Worm (Caenorhabditis elegans) whole organism, young adult: Measurements from ENCODE around the gene F40F12.9.

Source experiments
- ama-1 ChIP-seq, 3 experiments: fragments of 150-350 bp in 1 of 3; sonication (generic microtip) in 2 of 3; optimal IDR thresholded peaks; 2 replicates each; lab custom pipeline; 2014 to 2018; ENCODE audit warnings: missing biosample characterization in 2 of 3, missing genetic modification characterization in 2 of 3, missing genetic modification reagents in 2 of 3
- athp-1 ChIP-seq: sonication (generic microtip); optimal IDR thresholded peaks from 2 replicates; lab custom pipeline; 2017; ENCODE audit warnings: mild to moderate bottlenecking, missing genetic modification characterization, missing compliant biosample characterization
- dpl-1 ChIP-seq: fragments of 150-350 bp; optimal IDR thresholded peaks from 2 replicates; lab custom pipeline; 2014; ENCODE audit warnings: missing biosample characterization, missing genetic modification reagents, missing genetic modification characterization
- egl-18 ChIP-seq: fragments of 200-800 bp; sonication (Bioruptor generic); IDR thresholded peaks from 2 replicates; pipeline ENCODE4 v1.3.6; 2022; ENCODE audit warnings: missing genetic modification reagents, missing genetic modification characterization, missing compliant biosample characterization
- egl-44 ChIP-seq: fragments of 200-800 bp; sonication (Bioruptor generic); IDR thresholded peaks from 2 replicates; pipeline ENCODE4 v1.3.6; 2022; ENCODE audit warnings: missing genetic modification reagents, missing genetic modification characterization, missing compliant biosample characterization
- lin-35 ChIP-seq, 3 experiments: fragments of 150-350 bp in 2 of 3; sonication (generic microtip) in 1 of 3; optimal IDR thresholded peaks; 2 replicates each; lab custom pipeline; 2014 to 2018; ENCODE audit warnings: missing biosample characterization in 3 of 3, missing genetic modification characterization in 3 of 3, missing genetic modification reagents in 3 of 3
- madf-3 ChIP-seq: fragments of 200-800 bp; sonication (Bioruptor generic); IDR thresholded peaks from 2 replicates; pipeline ENCODE4 v1.3.6; 2022; ENCODE audit warnings: missing genetic modification reagents, missing genetic modification characterization, missing compliant biosample characterization
- madf-6 ChIP-seq: fragments of 200-800 bp; sonication (Bioruptor generic); IDR thresholded peaks from 2 replicates; pipeline ENCODE4 v1.3.6; 2022; ENCODE audit warnings: missing genetic modification reagents, missing genetic modification characterization, missing compliant biosample characterization
- nfyb-1 ChIP-seq: fragments of 200-800 bp; sonication (Bioruptor generic); IDR thresholded peaks from 2 replicates; pipeline ENCODE4 v1.3.6; 2022; ENCODE audit warnings: missing genetic modification reagents, missing genetic modification characterization, missing compliant biosample characterization
- nhr-120 ChIP-seq: fragments of 200-800 bp; sonication (Bioruptor generic); IDR thresholded peaks from 2 replicates; pipeline ENCODE4 v1.3.6; 2022; ENCODE audit warnings: missing genetic modification characterization, missing compliant biosample characterization
- snpc-1.3 ChIP-seq: sonication (generic microtip); optimal IDR thresholded peaks from 2 replicates; lab custom pipeline; 2017; ENCODE audit warnings: missing genetic modification characterization, mild to moderate bottlenecking, missing compliant biosample characterization, antibody characterized with exemption, moderate library complexity, missing genotype, missing genetic modification reagents; ENCODE audit not compliant: insufficient read depth
- unc-130 ChIP-seq: sonication (generic microtip); optimal IDR thresholded peaks from 2 replicates; lab custom pipeline; 2016; ENCODE audit warnings: missing genetic modification reagents, missing genetic modification characterization, missing compliant biosample characterization
- xnd-1 ChIP-seq: sonication (generic microtip); optimal IDR thresholded peaks from 2 replicates; lab custom pipeline; 2016; ENCODE audit warnings: missing genotype, missing genetic modification reagents, missing genetic modification characterization, missing compliant biosample characterization

DNA sequence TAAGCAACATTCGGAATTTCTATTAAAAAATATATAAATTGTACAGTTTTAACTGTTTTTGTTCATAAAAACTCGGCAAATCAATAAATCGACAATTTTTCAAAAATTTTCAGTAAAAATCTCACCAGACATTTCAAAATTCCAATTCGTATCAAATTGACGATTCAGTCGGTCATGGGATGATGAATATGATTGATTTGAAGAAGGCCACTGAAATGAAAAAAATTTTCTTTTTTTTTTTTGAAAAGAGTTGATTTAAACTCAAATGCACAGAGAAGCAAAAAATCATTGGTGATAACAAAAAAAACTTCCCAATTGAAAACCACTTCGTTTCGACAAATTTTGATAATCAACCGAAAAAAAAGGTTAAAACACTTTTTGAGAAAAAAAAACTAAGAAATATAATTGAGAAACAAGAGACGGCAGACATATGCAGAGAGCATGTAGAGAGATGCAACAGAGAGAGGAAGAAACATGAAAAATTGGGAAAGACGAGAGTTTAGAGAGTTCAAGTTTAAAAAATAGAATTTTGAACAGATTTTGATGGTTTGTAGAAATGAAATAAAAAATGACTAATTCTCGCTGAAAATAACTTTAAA is 7.3 kb upstream of the F40F12.9 start:
- TF ChIP-seq ama-1 (optimal IDR thresholded peaks at IDR 0.05; lab: Kevin White, UChicago), result no peak
- no peak for TF ChIP-seq ama-1 (GFP tag; optimal IDR thresholded peaks at IDR 0.05; lab: Kevin White, UChicago)
- TF ChIP-seq egl-18 (GFP tag; lab: Robert Waterston, UW), result no peak
- no peak for TF ChIP-seq nhr-120 (GFP tag; lab: Robert Waterston, UW)
- no peak for TF ChIP-seq xnd-1 (tag; lab: Kevin White, UChicago)
- TF ChIP-seq snpc-1.3 (tag; lab: Kevin White, UChicago), result no peak
- TF ChIP-seq lin-35 (GFP tag; optimal IDR thresholded peaks at IDR 0.05; lab: Kevin White, UChicago), result no peak
- no peak for TF ChIP-seq unc-130 (GFP tag; lab: Kevin White, UChicago)
- TF ChIP-seq madf-6 (GFP tag; lab: Robert Waterston, UW), result no peak
- no peak for TF ChIP-seq dpl-1 (GFP tag; lab: Kevin White, UChicago)
- no peak for TF ChIP-seq nfyb-1 (GFP tag; lab: Robert Waterston, UW)
- no peak for TF ChIP-seq madf-3
- TF ChIP-seq athp-1, result no peak
- TF ChIP-seq egl-44 (GFP tag; lab: Robert Waterston, UW), result no peak
